Worm (Caenorhabditis elegans): ENCODE data around the gene scd-2.
A peak's percentile ranks its signal among the peaks of the same experiment; 100 is the strongest.

The scd-2 gene

ce11 chrV:6656451-6657115, 23.6 kb downstream of the scd-2 start, which contains the start of gene snb-1 (continued):
- TF ChIP-seq F16B12.6 (tag; optimal IDR thresholded peaks at IDR 0.05) (peak; percentile 95), lir-3 (tag; optimal IDR thresholded peaks at IDR 0.05; ENCODE audit: poor library complexity) (no peak), ets-5 (GFP tag; IDR thresholded peaks at IDR 0.05) (no peak), hlh-17 (GFP tag; optimal IDR thresholded peaks at IDR 0.05; ENCODE audit: borderline replicate concordance) (no peak), egl-27 (tag; optimal IDR thresholded peaks at IDR 0.05) (no peak), tbx-2 (tag; optimal IDR thresholded peaks at IDR 0.05) (peak; percentile 60), mep-1 (tag; optimal IDR thresholded peaks at IDR 0.05) (peak; percentile 83), hpl-2 (GFP tag; optimal IDR thresholded peaks at IDR 0.05) (peak; percentile 48), pqm-1 (tag; optimal IDR thresholded peaks at IDR 0.05) (no peak), nhr-237 (tag; optimal IDR thresholded peaks at IDR 0.05) (no peak), unc-98 (GFP tag; IDR thresholded peaks at IDR 0.05) (no peak), pag-3 (tag; optimal IDR thresholded peaks at IDR 0.05; ENCODE audit: borderline replicate concordance, insufficient read depth) (no peak), ztf-4 (tag; optimal IDR thresholded peaks at IDR 0.05) (peak; percentile 35), ama-1 (optimal IDR thresholded peaks at IDR 0.05) (no peak), Y116A8C.19 (tag; optimal IDR thresholded peaks at IDR 0.05; ENCODE audit: borderline replicate concordance) (no peak), unc-30 (tag; optimal IDR thresholded peaks at IDR 0.05) (no peak), swsn-7 (tag; optimal IDR thresholded peaks at IDR 0.05) (peak; percentile 54), elt-3 (tag; optimal IDR thresholded peaks at IDR 0.05) (peak in 2 of 6 experiments; percentile 78 to 87), ztf-11 (tag; optimal IDR thresholded peaks at IDR 0.05) (no peak), nhr-84 (tag; optimal IDR thresholded peaks at IDR 0.05) (no peak), nhr-76 (tag; optimal IDR thresholded peaks at IDR 0.05) (no peak), dsc-1 (tag; optimal IDR thresholded peaks at IDR 0.05) (peak; percentile 34), isw-1 (GFP tag; IDR thresholded peaks at IDR 0.05) (peak; percentile 47), C16A3.4 (tag; optimal IDR thresholded peaks at IDR 0.05) (peak; percentile 78), sup-37 (GFP tag; optimal IDR thresholded peaks at IDR 0.05) (no peak), lin-39 (tag; optimal IDR thresholded peaks at IDR 0.05) (no peak), zag-1 (tag; optimal IDR thresholded peaks at IDR 0.05) (no peak), unc-62 (GFP tag; optimal IDR thresholded peaks at IDR 0.05) (no peak), ceh-88 (GFP tag; IDR thresholded peaks at IDR 0.05) (no peak), irx-1 (tag; optimal IDR thresholded peaks at IDR 0.05) (no peak), egl-13 (tag; optimal IDR thresholded peaks at IDR 0.05) (peak; percentile 57), tlp-1 (tag; optimal IDR thresholded peaks at IDR 0.05) (no peak), zip-4 (GFP tag; optimal IDR thresholded peaks at IDR 0.05) (peak; percentile 99), elt-2 (tag; optimal IDR thresholded peaks at IDR 0.05) (no peak), nhr-71 (tag; optimal IDR thresholded peaks at IDR 0.05) (peak; percentile 79), nhr-85 (tag) (peak; percentile 89), vab-15 (tag; optimal IDR thresholded peaks at IDR 0.05) (no peak), efl-3 (GFP tag; optimal IDR thresholded peaks at IDR 0.05) (no peak), nhr-11 (tag; optimal IDR thresholded peaks at IDR 0.05) (no peak), nhr-77 (tag; optimal IDR thresholded peaks at IDR 0.05) (peak; percentile 19), dpl-1 (GFP tag; optimal IDR thresholded peaks at IDR 0.05) (peak; percentile 61 to 71 (median 62)), rnt-1 (tag; optimal IDR thresholded peaks at IDR 0.05) (peak; percentile 49), mab-9 (GFP tag; IDR thresholded peaks at IDR 0.05) (no peak), C04F5.9 (tag; optimal IDR thresholded peaks at IDR 0.05) (no peak), lin-15B (tag; optimal IDR thresholded peaks at IDR 0.05) (no peak), sox-4 (tag; optimal IDR thresholded peaks at IDR 0.05) (peak; percentile 4), ces-1 (GFP tag; optimal IDR thresholded peaks at IDR 0.05) (no peak), sptf-1 (tag; optimal IDR thresholded peaks at IDR 0.05) (no peak), unc-86 (tag; optimal IDR thresholded peaks at IDR 0.05) (peak; percentile 16), mdl-1 (tag; optimal IDR thresholded peaks at IDR 0.05) (peak in 1 of 2 experiments; percentile 57), lin-35 (GFP tag; optimal IDR thresholded peaks at IDR 0.05) (peak; percentile 75 to 80), jun-1 (tag; optimal IDR thresholded peaks at IDR 0.05) (peak; percentile 59)

Measured in whole organism, L1 larva.